Worm (Caenorhabditis elegans) whole organism, L2 larva: ENCODE data around the gene gba-1.

ENCODE experiments used
- C34F6.9 ChIP-seq: fragments of 150-350 bp; optimal IDR thresholded peaks from 2 replicates; lab custom pipeline; 2014; ENCODE audit warnings: missing biosample characterization, missing genetic modification characterization
- F13H6.1 ChIP-seq: sonication (generic microtip); optimal IDR thresholded peaks from 2 replicates; lab custom pipeline; 2016; ENCODE audit warnings: missing genetic modification characterization, missing compliant biosample characterization
- Y55F3AM.14 ChIP-seq: fragments of 200-800 bp; sonication (Bioruptor generic); optimal IDR thresholded peaks from 2 replicates; lab custom pipeline; 2018; ENCODE audit warnings: mild to moderate bottlenecking, missing genetic modification characterization, missing compliant biosample characterization
- ZK546.5 ChIP-seq: sonication (generic microtip); optimal IDR thresholded peaks from 2 replicates; lab custom pipeline; 2017; ENCODE audit warnings: missing biosample characterization, missing genetic modification characterization
- ama-1 ChIP-seq: fragments of 150-350 bp; optimal IDR thresholded peaks from 2 replicates; lab custom pipeline; 2018; ENCODE audit warnings: inconsistent platforms
- ceh-16 ChIP-seq: fragments of 150-350 bp; optimal IDR thresholded peaks from 2 replicates; lab custom pipeline; 2014; ENCODE audit warnings: missing biosample characterization, missing genetic modification characterization
- crh-2 ChIP-seq: sonication (generic microtip); optimal IDR thresholded peaks from 2 replicates; lab custom pipeline; 2017; ENCODE audit warnings: missing biosample characterization, missing genetic modification characterization
- elt-1 ChIP-seq: fragments of 150-350 bp; optimal IDR thresholded peaks from 2 replicates; lab custom pipeline; 2014; ENCODE audit warnings: missing biosample characterization, missing genetic modification characterization
- elt-3 ChIP-seq: sonication (generic microtip); optimal IDR thresholded peaks from 2 replicates; lab custom pipeline; 2017; ENCODE audit warnings: missing biosample characterization, missing genetic modification characterization
- gmeb-1 ChIP-seq: fragments of 150-350 bp; optimal IDR thresholded peaks from 2 replicates; lab custom pipeline; 2014; ENCODE audit warnings: missing biosample characterization, missing genetic modification characterization
- lin-11 ChIP-seq: fragments of 150-350 bp; sonication (generic microtip); optimal IDR thresholded peaks from 2 replicates; lab custom pipeline; 2014; ENCODE audit warnings: missing biosample characterization, missing genetic modification characterization, inconsistent platforms, mixed read lengths
- lin-13 ChIP-seq: fragments of 150-350 bp; optimal IDR thresholded peaks from 2 replicates; lab custom pipeline; 2014; ENCODE audit warnings: missing biosample characterization, missing genetic modification reagents, missing genetic modification characterization
- lin-39 ChIP-seq: fragments of 150-350 bp; optimal IDR thresholded peaks from 2 replicates; lab custom pipeline; 2014; ENCODE audit warnings: missing biosample characterization, missing genetic modification reagents, missing genetic modification characterization
- lsy-2 ChIP-seq, 2 experiments: fragments of 150-350 bp in 1 of 2; sonication (generic microtip) in 1 of 2; optimal IDR thresholded peaks; 2 replicates each; lab custom pipeline; 2014 to 2017; ENCODE audit warnings: missing biosample characterization in 2 of 2, missing genetic modification characterization in 2 of 2
- mdl-1 ChIP-seq, 2 experiments: fragments of 150-350 bp in 1 of 2; sonication (generic microtip) in 1 of 2; optimal IDR thresholded peaks; 2 replicates each; lab custom pipeline; 2017; ENCODE audit warnings: missing biosample characterization in 2 of 2, missing genetic modification characterization in 2 of 2
- nhr-10 ChIP-seq: sonication (generic microtip); optimal IDR thresholded peaks from 2 replicates; lab custom pipeline; 2017; ENCODE audit warnings: missing biosample characterization, missing genetic modification characterization
- nhr-12 ChIP-seq: fragments of 150-350 bp; optimal IDR thresholded peaks from 2 replicates; lab custom pipeline; 2014; ENCODE audit warnings: missing biosample characterization, missing genetic modification characterization
- nhr-129 ChIP-seq: fragments of 150-350 bp; optimal IDR thresholded peaks from 2 replicates; lab custom pipeline; 2014; ENCODE audit warnings: missing biosample characterization, missing genetic modification characterization
- nhr-23 ChIP-seq: fragments of 150-350 bp; optimal IDR thresholded peaks from 2 replicates; lab custom pipeline; 2014; ENCODE audit warnings: missing biosample characterization, missing genetic modification reagents, missing genetic modification characterization
- nhr-237 ChIP-seq: fragments of 150-350 bp; optimal IDR thresholded peaks from 2 replicates; lab custom pipeline; 2014; ENCODE audit warnings: missing biosample characterization, missing genetic modification characterization
- nhr-25 ChIP-seq: fragments of 150-350 bp; sonication (generic microtip); optimal IDR thresholded peaks from 3 replicates; lab custom pipeline; 2014; ENCODE audit warnings: missing biosample characterization, missing genetic modification characterization
- sem-4 ChIP-seq: fragments of 150-350 bp; optimal IDR thresholded peaks from 2 replicates; lab custom pipeline; 2014; ENCODE audit warnings: missing biosample characterization, missing genetic modification reagents, missing genetic modification characterization
- skn-1 ChIP-seq: sonication (generic microtip); optimal IDR thresholded peaks from 2 replicates; lab custom pipeline; 2017; ENCODE audit warnings: missing biosample characterization, missing genetic modification characterization
- sma-3 ChIP-seq: sonication (generic microtip); optimal IDR thresholded peaks from 2 replicates; lab custom pipeline; 2016; ENCODE audit warnings: missing genetic modification reagents, missing genetic modification characterization, missing compliant biosample characterization
- sma-9 ChIP-seq, 2 experiments: fragments of 150-350 bp in 1 of 2; sonication (generic microtip) in 1 of 2; optimal IDR thresholded peaks; 2 replicates each; lab custom pipeline; 2014 to 2016; ENCODE audit warnings: missing genetic modification characterization in 2 of 2, mild to moderate bottlenecking in 1 of 2, missing biosample characterization in 1 of 2, missing compliant biosample characterization in 1 of 2, missing genetic modification reagents in 1 of 2, moderate library complexity in 1 of 2
- snpc-4 ChIP-seq: fragments of 150-350 bp; optimal IDR thresholded peaks from 2 replicates; lab custom pipeline; 2014; ENCODE audit warnings: missing biosample characterization, missing genetic modification characterization
- unc-39 ChIP-seq: fragments of 150-350 bp; optimal IDR thresholded peaks from 2 replicates; lab custom pipeline; 2014; ENCODE audit warnings: missing biosample characterization, missing genetic modification characterization
- unc-55 ChIP-seq: fragments of 150-350 bp; sonication (generic microtip); optimal IDR thresholded peaks from 3 replicates; lab custom pipeline; 2014; ENCODE audit warnings: missing biosample characterization, missing genetic modification reagents, missing genetic modification characterization
- unc-62 ChIP-seq: fragments of 150-350 bp; optimal IDR thresholded peaks from 2 replicates; lab custom pipeline; 2014; ENCODE audit warnings: missing biosample characterization, missing genetic modification reagents, missing genetic modification characterization
- zag-1 ChIP-seq: fragments of 150-350 bp; optimal IDR thresholded peaks from 2 replicates; lab custom pipeline; 2014; ENCODE audit warnings: missing biosample characterization, missing genetic modification characterization
- ztf-1 ChIP-seq: fragments of 200-800 bp; sonication (Bioruptor generic); conservative IDR thresholded peaks from 2 replicates; pipeline ENCODE4 v1.3.6; 2022; ENCODE audit warnings: missing genetic modification characterization, missing compliant biosample characterization
- ztf-4 ChIP-seq: fragments of 150-350 bp; optimal IDR thresholded peaks from 2 replicates; lab custom pipeline; 2014; ENCODE audit warnings: missing biosample characterization, missing genetic modification characterization

gba-1 gene

ce11 chrII:2207812-2208211 is 31.3 kb downstream of the gba-1 start, which contains the start of gene Y59C2A.1:
Gene Y59C2A.1 (plus strand): TSS chrII:2208112.
- no peak for TF ChIP-seq mdl-1 (tag; optimal IDR thresholded peaks at IDR 0.05; lab: Kevin White, UChicago)
- no peak for TF ChIP-seq unc-62
- TF ChIP-seq nhr-129 = no peak
- TF ChIP-seq F13H6.1 (tag; lab: Kevin White, UChicago) = no peak
- no peak for TF ChIP-seq sma-9 (GFP tag; optimal IDR thresholded peaks at IDR 0.05; lab: Kevin White, UChicago)
- no peak for TF ChIP-seq sma-9 (tag; optimal IDR thresholded peaks at IDR 0.05; lab: Kevin White, UChicago)
- no peak for TF ChIP-seq sma-3 (GFP tag; lab: Kevin White, UChicago)
- TF ChIP-seq ceh-16 (tag; lab: Kevin White, UChicago) = no peak
- no peak for TF ChIP-seq C34F6.9 (tag; lab: Kevin White, UChicago)
- TF ChIP-seq elt-1 (tag; lab: Kevin White, UChicago) = no peak
- no peak for TF ChIP-seq ama-1 (lab: Kevin White, UChicago)
- TF ChIP-seq ZK546.5 (tag; lab: Kevin White, UChicago) = no peak
- no peak for TF ChIP-seq skn-1 (tag; lab: Kevin White, UChicago)
- TF ChIP-seq nhr-23 (tag; lab: Kevin White, UChicago) = no peak
- TF ChIP-seq ztf-4 (tag; lab: Kevin White, UChicago) = no peak
- no peak for TF ChIP-seq nhr-12 (tag; lab: Kevin White, UChicago)
- TF ChIP-seq nhr-237 (tag; lab: Kevin White, UChicago) = no peak
- no peak for TF ChIP-seq nhr-25 (tag; lab: Kevin White, UChicago)

- TF ChIP-seq lin-39 (tag; lab: Kevin White, UChicago) = no peak
- TF ChIP-seq skn-1 (tag; lab: Kevin White, UChicago) = no peak
- no peak for TF ChIP-seq ztf-1
- TF ChIP-seq elt-3 (tag; lab: Kevin White, UChicago) = no peak
- TF ChIP-seq lsy-2 (tag; optimal IDR thresholded peaks at IDR 0.05; lab: Kevin White, UChicago) = no peak
- no peak for TF ChIP-seq F13H6.1 (tag; lab: Kevin White, UChicago)
- no peak for TF ChIP-seq Y55F3AM.14 (GFP tag; lab: Kevin White, UChicago)
- no peak for TF ChIP-seq nhr-10
- no peak for TF ChIP-seq nhr-25 (tag; lab: Kevin White, UChicago)
- no peak for TF ChIP-seq zag-1 (tag; lab: Kevin White, UChicago)
- no peak for TF ChIP-seq elt-1 (tag; lab: Kevin White, UChicago)
- no peak for TF ChIP-seq unc-39 (tag; lab: Kevin White, UChicago)
- TF ChIP-seq sem-4 (tag; lab: Kevin White, UChicago) = no peak
Measured at ce11 chrII:2215512-2215911, 39.0 kb downstream of the gba-1 start.

DNA sequence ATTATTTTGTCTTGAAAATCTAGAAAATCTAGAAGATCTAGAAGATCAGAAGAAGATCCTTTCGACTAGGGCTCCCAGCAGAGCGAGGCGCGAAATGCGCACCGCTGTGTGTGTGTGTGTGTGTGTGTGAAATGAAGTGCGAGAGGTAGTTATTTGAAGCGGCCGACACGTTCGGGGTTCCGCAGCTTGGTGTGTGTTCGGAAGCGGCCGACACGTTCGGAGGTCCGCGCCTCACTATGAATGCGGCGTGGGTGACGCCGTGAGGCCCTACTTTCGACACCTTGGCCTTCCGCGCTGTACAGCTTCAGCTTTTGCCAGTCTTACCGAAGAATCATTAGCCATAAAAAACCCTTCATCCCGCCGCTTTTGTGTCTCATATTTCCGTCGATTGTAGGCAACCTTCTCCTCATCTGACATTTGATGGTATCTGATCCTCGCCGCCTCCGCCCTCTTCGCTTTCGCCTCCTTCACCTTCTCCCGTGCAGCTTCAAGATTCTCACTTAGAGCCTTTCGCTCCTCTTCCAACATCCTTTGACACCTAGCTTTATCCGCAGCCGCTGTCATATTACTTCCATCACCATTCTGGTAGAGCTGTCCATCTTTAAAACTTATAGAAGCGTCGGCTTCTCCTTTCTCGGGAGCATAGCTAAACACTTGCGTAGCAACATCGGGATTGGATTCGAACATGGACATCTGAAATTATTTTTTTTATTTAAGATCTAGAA is 40.6 kb downstream of the gba-1 start:
- no peak for TF ChIP-seq lin-13 (GFP tag; lab: Kevin White, UChicago)

ce11 chrII:2219880-2220279 is 43.3 kb downstream of the gba-1 start, which contains the start of gene Y59C2A.3:
Gene Y59C2A.3 (minus strand): TSS chrII:2219921.
- peak; percentile 82 for TF ChIP-seq unc-55 (GFP tag; lab: Kevin White, UChicago)
- TF ChIP-seq C34F6.9 (tag; lab: Kevin White, UChicago) = peak; percentile 54
- TF ChIP-seq snpc-4 = no peak
- no peak for TF ChIP-seq crh-2 (tag; lab: Kevin White, UChicago)
- no peak for TF ChIP-seq gmeb-1 (tag; lab: Kevin White, UChicago)
- TF ChIP-seq nhr-129 = peak; percentile 44
- peak; percentile 40 for TF ChIP-seq lin-11 (tag; lab: Kevin White, UChicago)
- peak; percentile 35 for TF ChIP-seq lin-13 (GFP tag; lab: Kevin White, UChicago)
- peak; percentile 19 to 61 for TF ChIP-seq lsy-2 (tag; optimal IDR thresholded peaks at IDR 0.05; lab: Kevin White, UChicago)
- peak; percentile 25 for TF ChIP-seq F13H6.1 (tag; lab: Kevin White, UChicago)
